Worm (Caenorhabditis elegans) whole organism, young adult: ENCODE data around the gene Y53C12A.7.

ENCODE experiments used
- D2030.7 ChIP-seq: fragments of 200-800 bp; sonication (Bioruptor generic); IDR thresholded peaks from 2 replicates; pipeline ENCODE4 v1.3.6; 2022; ENCODE audit warnings: missing genetic modification reagents, missing genetic modification characterization, missing compliant biosample characterization
- F10E7.11 ChIP-seq: sonication (generic microtip); optimal IDR thresholded peaks from 2 replicates; lab custom pipeline; 2017; ENCODE audit warnings: mild to moderate bottlenecking, missing genetic modification characterization, moderate library complexity, missing compliant biosample characterization
- F22D6.2 ChIP-seq: sonication (generic microtip); optimal IDR thresholded peaks from 2 replicates; lab custom pipeline; 2016; ENCODE audit warnings: mild to moderate bottlenecking, missing genetic modification characterization, missing compliant biosample characterization
- F37B4.10 ChIP-seq: fragments of 200-800 bp; sonication (Bioruptor generic); IDR thresholded peaks from 2 replicates; pipeline ENCODE4 v1.3.6; 2022; ENCODE audit warnings: missing genetic modification characterization, missing compliant biosample characterization
- Y95B8A.8 ChIP-seq: fragments of 200-800 bp; sonication (Bioruptor generic); IDR thresholded peaks from 2 replicates; pipeline ENCODE4 v1.3.6; 2022; ENCODE audit warnings: missing genetic modification reagents, missing genetic modification characterization, missing compliant biosample characterization
- ZK185.1 ChIP-seq: sonication (generic microtip); optimal IDR thresholded peaks from 2 replicates; lab custom pipeline; 2016; ENCODE audit warnings: mild to moderate bottlenecking, missing genetic modification characterization, missing compliant biosample characterization; ENCODE audit not compliant: poor library complexity, severe bottlenecking
- attf-5 ChIP-seq: fragments of 200-800 bp; sonication (Bioruptor generic); optimal IDR thresholded peaks from 2 replicates; lab custom pipeline; 2018; ENCODE audit warnings: mild to moderate bottlenecking, missing genetic modification characterization, missing compliant biosample characterization
- bed-1 ChIP-seq: fragments of 200-800 bp; sonication (Bioruptor generic); IDR thresholded peaks from 2 replicates; pipeline ENCODE4 v1.3.6; 2022; ENCODE audit warnings: missing genetic modification reagents, missing genetic modification characterization, missing compliant biosample characterization
- ccch-3 ChIP-seq: fragments of 200-800 bp; sonication (Bioruptor generic); optimal IDR thresholded peaks from 2 replicates; lab custom pipeline; 2018; ENCODE audit warnings: mild to moderate bottlenecking, missing genetic modification characterization, missing compliant biosample characterization
- ceh-40 ChIP-seq: fragments of 200-800 bp; sonication (Bioruptor generic); IDR thresholded peaks from 2 replicates; pipeline ENCODE4 v1.3.6; 2022; ENCODE audit warnings: missing genetic modification characterization, missing compliant biosample characterization
- chd-7 ChIP-seq: sonication (generic microtip); optimal IDR thresholded peaks from 2 replicates; lab custom pipeline; 2016; ENCODE audit warnings: mild to moderate bottlenecking, missing genetic modification characterization, moderate library complexity, missing compliant biosample characterization
- die-1 ChIP-seq: sonication (generic microtip); optimal IDR thresholded peaks from 2 replicates; lab custom pipeline; 2016; ENCODE audit warnings: missing genotype, mild to moderate bottlenecking, missing genetic modification characterization, missing compliant biosample characterization
- dox-1 ChIP-seq: fragments of 200-800 bp; sonication (Bioruptor generic); IDR thresholded peaks from 2 replicates; pipeline ENCODE4 v1.3.6; 2022; ENCODE audit warnings: missing genetic modification reagents, missing genetic modification characterization, missing compliant biosample characterization
- efl-1 ChIP-seq: fragments of 150-350 bp; optimal IDR thresholded peaks from 2 replicates; lab custom pipeline; 2014; ENCODE audit warnings: missing biosample characterization, missing genetic modification reagents, missing genetic modification characterization
- ekl-4 ChIP-seq: fragments of 200-800 bp; sonication (Bioruptor generic); IDR thresholded peaks from 2 replicates; pipeline ENCODE4 v1.3.6; 2022; ENCODE audit warnings: missing genetic modification reagents, missing genetic modification characterization, missing compliant biosample characterization
- hmg-1.2 ChIP-seq: fragments of 200-800 bp; sonication (Bioruptor generic); IDR thresholded peaks from 2 replicates; pipeline ENCODE4 v1.3.6; 2022; ENCODE audit warnings: missing genetic modification reagents, missing genetic modification characterization, missing compliant biosample characterization
- hmg-20 ChIP-seq: fragments of 200-800 bp; sonication (Bioruptor generic); IDR thresholded peaks from 2 replicates; pipeline ENCODE4 v1.3.6; 2022; ENCODE audit warnings: missing genetic modification reagents, missing genetic modification characterization, missing compliant biosample characterization
- let-526 ChIP-seq: fragments of 200-800 bp; sonication (Bioruptor generic); IDR thresholded peaks from 2 replicates; pipeline ENCODE4 v1.3.6; 2022; ENCODE audit warnings: missing genetic modification reagents, missing genetic modification characterization, missing compliant biosample characterization
- lin-26 ChIP-seq: fragments of 200-800 bp; sonication (Bioruptor generic); IDR thresholded peaks from 2 replicates; pipeline ENCODE4 v1.3.6; 2022; ENCODE audit warnings: missing genetic modification reagents, missing genetic modification characterization, missing compliant biosample characterization
- lin-40 ChIP-seq: sonication (generic microtip); optimal IDR thresholded peaks from 2 replicates; lab custom pipeline; 2016; ENCODE audit warnings: missing genetic modification characterization, mild to moderate bottlenecking, missing compliant biosample characterization, missing genotype, missing genetic modification reagents
- lin-54 ChIP-seq: fragments of 200-800 bp; sonication (Bioruptor generic); optimal IDR thresholded peaks from 2 replicates; lab custom pipeline; 2018; ENCODE audit warnings: mild to moderate bottlenecking, missing genetic modification characterization, missing compliant biosample characterization
- madf-3 ChIP-seq: fragments of 200-800 bp; sonication (Bioruptor generic); IDR thresholded peaks from 2 replicates; pipeline ENCODE4 v1.3.6; 2022; ENCODE audit warnings: missing genetic modification reagents, missing genetic modification characterization, missing compliant biosample characterization
- mcd-1 ChIP-seq: fragments of 200-800 bp; sonication (Bioruptor generic); IDR thresholded peaks from 2 replicates; pipeline ENCODE4 v1.3.6; 2022; ENCODE audit warnings: missing genetic modification reagents, missing genetic modification characterization, missing compliant biosample characterization
- mes-4 ChIP-seq: sonication (generic microtip); optimal IDR thresholded peaks from 2 replicates; lab custom pipeline; 2016; ENCODE audit warnings: missing genotype, missing genetic modification characterization, missing compliant biosample characterization
- nfya-2 ChIP-seq: fragments of 200-800 bp; sonication (Bioruptor generic); IDR thresholded peaks from 2 replicates; pipeline ENCODE4 v1.3.6; 2022; ENCODE audit warnings: missing genetic modification reagents, missing genetic modification characterization, missing compliant biosample characterization
- nfyb-1 ChIP-seq: fragments of 200-800 bp; sonication (Bioruptor generic); IDR thresholded peaks from 2 replicates; pipeline ENCODE4 v1.3.6; 2022; ENCODE audit warnings: missing genetic modification reagents, missing genetic modification characterization, missing compliant biosample characterization
- sdz-38 ChIP-seq: sonication (generic microtip); optimal IDR thresholded peaks from 2 replicates; lab custom pipeline; 2016; ENCODE audit warnings: missing genotype, missing genetic modification characterization, missing compliant biosample characterization
- snpc-1.1 ChIP-seq: sonication (generic microtip); optimal IDR thresholded peaks from 2 replicates; lab custom pipeline; 2017; ENCODE audit warnings: missing genetic modification characterization, mild to moderate bottlenecking, missing compliant biosample characterization, antibody characterized with exemption, moderate library complexity, missing genotype, missing genetic modification reagents; ENCODE audit not compliant: insufficient read depth
- sptf-2 ChIP-seq: fragments of 200-800 bp; sonication (Bioruptor generic); optimal IDR thresholded peaks from 2 replicates; lab custom pipeline; 2018; ENCODE audit warnings: mild to moderate bottlenecking, missing genetic modification characterization, missing compliant biosample characterization
- zfh-2 ChIP-seq: fragments of 200-800 bp; sonication (Bioruptor generic); conservative IDR thresholded peaks from 2 replicates; pipeline ENCODE4 v1.3.6; 2022; ENCODE audit warnings: missing genetic modification reagents, missing genetic modification characterization, missing compliant biosample characterization
- ztf-22 ChIP-seq: fragments of 200-800 bp; sonication (Bioruptor generic); optimal IDR thresholded peaks from 2 replicates; lab custom pipeline; 2018; ENCODE audit warnings: mild to moderate bottlenecking, missing genetic modification characterization, moderate library complexity, missing compliant biosample characterization

The Y53C12A.7 gene

ce11 chrII:9727192-9727699 is 26.9 kb downstream of the Y53C12A.7 start:
- TF ChIP-seq ccch-3 (no peak), snpc-1.1 (tag; lab: Kevin White, UChicago) (no peak), F10E7.11 (tag; lab: Kevin White, UChicago) (no peak), D2030.7 (no peak), F22D6.2 (tag; lab: Kevin White, UChicago) (no peak), lin-54 (GFP tag; lab: Kevin White, UChicago) (no peak), let-526 (GFP tag; lab: Robert Waterston, UW) (no peak), sdz-38 (tag; lab: Kevin White, UChicago) (no peak)

DNA sequence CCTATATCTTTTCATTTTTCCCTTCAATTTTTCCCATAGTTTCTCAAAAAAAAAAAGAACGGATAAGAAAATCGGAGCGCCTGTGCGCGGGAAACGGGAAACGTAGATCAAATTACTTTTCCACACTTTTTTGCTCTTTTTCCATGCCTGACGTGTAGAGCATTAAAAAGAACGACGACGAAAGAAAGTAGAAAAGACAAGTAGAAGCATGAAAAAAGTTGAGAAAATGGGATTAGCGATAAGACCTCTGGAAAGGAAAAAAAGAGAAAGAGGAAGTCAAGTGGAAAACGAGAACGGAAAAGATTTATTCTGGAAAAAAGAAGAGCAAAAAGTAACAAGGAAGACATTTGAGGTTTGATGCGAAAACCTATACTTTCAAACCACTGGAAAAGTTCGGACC is 28.2 kb downstream of the Y53C12A.7 start:
- TF ChIP-seq lin-40 (tag; lab: Kevin White, UChicago) (no peak), ztf-22 (no peak), efl-1 (GFP tag; lab: Kevin White, UChicago) (peak; percentile 34), ekl-4 (no peak)

- TF ChIP-seq nfya-2 (GFP tag; lab: Robert Waterston, UW) (no peak), hmg-20 (GFP tag; lab: Robert Waterston, UW) (no peak), mes-4 (tag; lab: Kevin White, UChicago) (no peak), sptf-2 (GFP tag; lab: Kevin White, UChicago) (no peak), chd-7 (tag; lab: Kevin White, UChicago) (no peak)
These were observed 28.9 kb downstream of the Y53C12A.7 start for ce11 chrII:9729196-9729595.

ce11 chrII:9729866-9730265 is 29.5 kb downstream of the Y53C12A.7 start:
- TF ChIP-seq ceh-40 (GFP tag; lab: Robert Waterston, UW) (no peak), ZK185.1 (no peak), zfh-2 (GFP tag; lab: Robert Waterston, UW) (0 out of 2 replicates have a peak, but pooled peaks have one; percentile 12), hmg-1.2 (peak; percentile 93)

ce11 chrII:9731810-9732209 is 31.5 kb downstream of the Y53C12A.7 start, which contains the start of gene mab-3:
mab-3 (plus strand) TSS chrII:9732137.
- TF ChIP-seq mcd-1 (GFP tag; lab: Robert Waterston, UW) (0 out of 2 replicates have a peak, but pooled peaks have one; percentile 29), nfyb-1 (GFP tag; lab: Robert Waterston, UW) (peak; percentile 42; the same call in 1 of the 2 replicates), zfh-2 (GFP tag; lab: Robert Waterston, UW) (peak; percentile 30; the same call in 1 of the 2 replicates), dox-1 (GFP tag; lab: Robert Waterston, UW) (peak; percentile 69), hmg-1.2 (peak; percentile 76; the same call in 1 of the 2 replicates), F37B4.10 (GFP tag; lab: Robert Waterston, UW) (0 out of 2 replicates have a peak, but pooled peaks have one; percentile 12)

DNA sequence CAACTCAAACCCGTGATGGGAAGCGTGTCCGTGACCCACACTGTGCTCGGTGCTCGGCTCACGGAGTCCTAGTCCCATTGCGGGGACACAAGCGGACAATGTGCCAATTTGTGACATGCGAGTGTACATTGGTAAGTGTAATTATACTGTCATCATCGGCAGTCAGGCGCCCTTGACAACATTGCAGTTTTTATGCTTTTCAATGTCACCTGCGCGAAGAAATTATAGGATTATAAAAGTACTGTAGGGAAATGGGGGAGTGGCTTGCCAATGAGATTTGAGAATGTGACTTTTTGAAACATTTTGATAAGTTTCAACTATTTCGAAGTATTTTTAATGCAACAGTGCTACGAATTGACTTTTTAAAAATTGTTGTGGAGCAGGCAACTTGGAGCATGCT is 35.4 kb downstream of the Y53C12A.7 start:
- TF ChIP-seq hmg-20 (GFP tag; lab: Robert Waterston, UW) (no peak), ZK185.1 (no peak), Y95B8A.8 (GFP tag; lab: Robert Waterston, UW) (no peak), lin-26 (GFP tag; lab: Robert Waterston, UW) (no peak), zfh-2 (GFP tag; lab: Robert Waterston, UW) (no peak), madf-3 (GFP tag; lab: Robert Waterston, UW) (no peak), bed-1 (GFP tag; lab: Robert Waterston, UW) (no peak), die-1 (tag; lab: Kevin White, UChicago) (no peak), attf-5 (no peak)
- TF ChIP-seq, all 124 proteins: peak for 0
